Worm (Caenorhabditis elegans): ENCODE measurements around the gene D1054.18.
A peak's percentile ranks its signal among the peaks of the same experiment; 100 is the strongest.

Gene D1054.18

DNA sequence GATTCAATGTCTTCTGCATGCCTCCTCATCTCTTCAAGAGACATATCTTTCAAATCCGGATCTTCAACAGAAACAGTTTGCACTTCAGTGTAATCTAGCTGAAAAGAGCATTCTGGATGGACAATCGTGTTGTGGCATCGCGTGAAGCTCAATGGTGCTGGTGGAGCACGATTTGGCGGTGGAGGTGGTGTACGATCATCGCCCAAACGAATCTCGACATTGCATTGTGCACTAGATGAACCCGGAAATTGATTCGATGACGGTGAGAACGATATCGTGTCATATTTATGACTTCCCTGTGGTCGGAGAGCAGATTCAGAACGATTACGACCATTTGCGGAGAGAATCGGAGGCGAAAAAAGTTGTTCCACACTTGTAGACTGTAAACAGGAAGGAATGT, 27.8 kb downstream of the D1054.18 start:
- TF ChIP-seq F10B5.3 (tag; optimal IDR thresholded peaks at IDR 0.05) (no peak), zag-1 (tag; optimal IDR thresholded peaks at IDR 0.05) (no peak), ctbp-1 (GFP tag; IDR thresholded peaks at IDR 0.05) (no peak), tag-97 (GFP tag; IDR thresholded peaks at IDR 0.05) (no peak), zfp-2 (tag; optimal IDR thresholded peaks at IDR 0.05) (no peak), D1046.2 (GFP tag; IDR thresholded peaks at IDR 0.05) (no peak), lin-15B (tag; optimal IDR thresholded peaks at IDR 0.05) (no peak), unc-62 (GFP tag; optimal IDR thresholded peaks at IDR 0.05 in 1 of 2) (peak in 1 of 2 experiments; percentile 99), unc-62 (tag; optimal IDR thresholded peaks at IDR 0.05) (no peak), ceh-82 (tag; optimal IDR thresholded peaks at IDR 0.05) (no peak)

DNA sequence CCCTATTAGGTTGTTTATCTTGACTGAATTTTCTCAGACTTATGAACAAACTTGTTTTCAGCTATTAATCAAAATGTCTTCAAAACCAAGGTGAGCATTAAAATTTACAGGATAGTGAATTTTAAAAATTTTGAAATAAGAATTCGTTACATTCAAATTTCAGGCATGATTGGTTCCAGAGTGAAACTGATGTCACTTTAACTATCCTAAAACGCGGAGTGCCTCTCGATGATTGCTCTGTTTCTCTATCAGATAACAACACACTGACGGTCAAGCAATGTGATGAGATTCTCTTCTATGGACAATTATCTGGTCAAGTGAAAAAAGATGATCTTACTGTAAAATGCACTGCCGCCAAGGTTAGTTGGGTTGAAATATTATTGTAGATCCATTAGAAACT, 29.6 kb downstream of the D1054.18 start, which contains the start of gene D1054.3:
Gene D1054.3, plus strand, starts transcription at position 62 of the 400 bp plus-strand sequence.
- peak; percentile 5 for TF ChIP-seq mep-1 (tag; optimal IDR thresholded peaks at IDR 0.05)
- TF ChIP-seq tag-97 (GFP tag; IDR thresholded peaks at IDR 0.05) = no peak
- TF ChIP-seq aly-2 (tag; optimal IDR thresholded peaks at IDR 0.05) = no peak
- no peak for TF ChIP-seq zfp-3 (GFP tag; conservative IDR thresholded peaks at IDR 0.05)
- no peak for TF ChIP-seq lim-7 (GFP tag; IDR thresholded peaks at IDR 0.05)
- peak; percentile 53 for TF ChIP-seq lin-38 (GFP tag; IDR thresholded peaks at IDR 0.05)
- no peak for TF ChIP-seq nhr-25 (tag; optimal IDR thresholded peaks at IDR 0.05; ENCODE audit: borderline replicate concordance, insufficient read depth)
- peak; percentile 42 for TF ChIP-seq ama-1 (optimal IDR thresholded peaks at IDR 0.05)
- TF ChIP-seq duxl-1 (tag; optimal IDR thresholded peaks at IDR 0.05; ENCODE audit: poor library complexity) = peak; percentile 17
- no peak for TF ChIP-seq ceh-20 (GFP tag; IDR thresholded peaks at IDR 0.05)

ce11 chrV:10770026-10770425, 31.0 kb downstream of the D1054.18 start, which contains the start of the genes D1054.1 and pas-2:
TSS of gene D1054.1 (minus strand) at chrV:10770217.
TSS of gene pas-2 (plus strand) at chrV:10770368.
- TF ChIP-seq gei-8 (GFP tag; optimal IDR thresholded peaks at IDR 0.05) = no peak
- TF ChIP-seq mep-1 (tag; optimal IDR thresholded peaks at IDR 0.05) = no peak
- TF ChIP-seq hif-1 (tag; optimal IDR thresholded peaks at IDR 0.05) = no peak
- TF ChIP-seq hmg-1.1 (GFP tag; IDR thresholded peaks at IDR 0.05) = no peak
- TF ChIP-seq dpl-1 (GFP tag; optimal IDR thresholded peaks at IDR 0.05) = peak; percentile 7
- no peak for TF ChIP-seq zag-1 (tag; optimal IDR thresholded peaks at IDR 0.05)
- TF ChIP-seq zip-11 (GFP tag; IDR thresholded peaks at IDR 0.05) = no peak
- TF ChIP-seq mdl-1 (tag; optimal IDR thresholded peaks at IDR 0.05) = no peak
- TF ChIP-seq rbr-2 (tag; optimal IDR thresholded peaks at IDR 0.05) = no peak
- no peak for TF ChIP-seq cey-2 (tag; optimal IDR thresholded peaks at IDR 0.05; ENCODE audit: borderline replicate concordance, insufficient read depth)
- TF ChIP-seq lin-38 (GFP tag; IDR thresholded peaks at IDR 0.05) = peak; percentile 68
- no peak for TF ChIP-seq lir-3 (tag; optimal IDR thresholded peaks at IDR 0.05)
- no peak for TF ChIP-seq vab-7 (GFP tag; IDR thresholded peaks at IDR 0.05)
- TF ChIP-seq dmd-8 (GFP tag; IDR thresholded peaks at IDR 0.05) = no peak
- no peak for TF ChIP-seq lin-13 (GFP tag; optimal IDR thresholded peaks at IDR 0.05)
- no peak for TF ChIP-seq nhr-111 (GFP tag; optimal IDR thresholded peaks at IDR 0.05)
- no peak for TF ChIP-seq nhr-25 (tag; optimal IDR thresholded peaks at IDR 0.05; ENCODE audit: borderline replicate concordance, insufficient read depth)
- TF ChIP-seq ces-1 (GFP tag; optimal IDR thresholded peaks at IDR 0.05) = peak; percentile 25
- TF ChIP-seq spr-1 (tag; optimal IDR thresholded peaks at IDR 0.05) = no peak
- peak in 1 of 2 experiments; percentile 35 for TF ChIP-seq lsy-2 (tag; optimal IDR thresholded peaks at IDR 0.05)
- no peak for TF ChIP-seq daf-16 (GFP tag; optimal IDR thresholded peaks at IDR 0.05)
- TF ChIP-seq daf-16 (tag; optimal IDR thresholded peaks at IDR 0.05) = peak; percentile 31
- no peak for TF ChIP-seq nhr-11 (tag; optimal IDR thresholded peaks at IDR 0.05)
- TF ChIP-seq nhr-102 (tag; optimal IDR thresholded peaks at IDR 0.05) = no peak
- no peak for TF ChIP-seq ZK546.5 (tag; optimal IDR thresholded peaks at IDR 0.05)
- no peak for TF ChIP-seq arid-1 (GFP tag; conservative IDR thresholded peaks at IDR 0.05)
- no peak for TF ChIP-seq F26F4.8 (GFP tag; conservative IDR thresholded peaks at IDR 0.05)

All from whole organism, L4 larva.